Worm (Caenorhabditis elegans) whole organism, early embryonic: ENCODE results near the gene ceh-16.

ENCODE experiments used
- B0310.2 ChIP-seq: sonication (generic microtip); optimal IDR thresholded peaks from 2 replicates; lab custom pipeline; 2016; ENCODE audit warnings: mild to moderate bottlenecking, missing genetic modification characterization, missing compliant biosample characterization
- F13C5.2 ChIP-seq: sonication (generic microtip); optimal IDR thresholded peaks from 2 replicates; lab custom pipeline; 2017; ENCODE audit warnings: mild to moderate bottlenecking, missing genetic modification characterization, inconsistent platforms, missing compliant biosample characterization
- aly-1 ChIP-seq: sonication (generic microtip); optimal IDR thresholded peaks from 2 replicates; lab custom pipeline; 2016; ENCODE audit warnings: missing genetic modification characterization, missing compliant biosample characterization
- ama-1 ChIP-seq: fragments of 150-350 bp; optimal IDR thresholded peaks from 2 replicates; lab custom pipeline; 2014
- ceh-13 ChIP-seq: fragments of 200-800 bp; sonication (Bioruptor generic); optimal IDR thresholded peaks from 2 replicates; lab custom pipeline; 2018; ENCODE audit warnings: mild to moderate bottlenecking, missing genetic modification characterization, missing compliant biosample characterization
- ceh-36 ChIP-seq: sonication (generic microtip); optimal IDR thresholded peaks from 2 replicates; lab custom pipeline; 2016; ENCODE audit warnings: missing genetic modification characterization, inconsistent platforms, missing compliant biosample characterization
- ets-7 ChIP-seq: sonication (generic microtip); optimal IDR thresholded peaks from 2 replicates; lab custom pipeline; 2016; ENCODE audit warnings: missing genotype, missing genetic modification characterization, missing compliant biosample characterization
- flt-1 ChIP-seq: fragments of 200-800 bp; sonication (Bioruptor generic); IDR thresholded peaks from 2 replicates; pipeline ENCODE4 v1.3.6; 2022; ENCODE audit warnings: missing genetic modification characterization, missing compliant biosample characterization
- hmbx-1 ChIP-seq: sonication (generic microtip); optimal IDR thresholded peaks from 2 replicates; lab custom pipeline; 2016; ENCODE audit warnings: mild to moderate bottlenecking, missing genetic modification characterization, missing compliant biosample characterization
- hmg-4 ChIP-seq: fragments of 200-800 bp; sonication (Bioruptor generic); optimal IDR thresholded peaks from 2 replicates; lab custom pipeline; 2018; ENCODE audit warnings: mild to moderate bottlenecking, missing genetic modification characterization, missing compliant biosample characterization
- hnd-1 ChIP-seq: sonication (generic microtip); optimal IDR thresholded peaks from 2 replicates; lab custom pipeline; 2016; ENCODE audit warnings: missing genetic modification characterization, missing compliant biosample characterization
- pes-1 ChIP-seq: fragments of 200-800 bp; sonication (Bioruptor generic); IDR thresholded peaks from 2 replicates; pipeline ENCODE4 v1.3.6; 2022; ENCODE audit warnings: missing genetic modification reagents, missing genetic modification characterization, missing compliant biosample characterization
- scrt-1 ChIP-seq: fragments of 200-800 bp; sonication (Bioruptor generic); IDR thresholded peaks from 2 replicates; pipeline ENCODE4 v1.3.6; 2022; ENCODE audit warnings: missing genetic modification characterization, missing compliant biosample characterization
- sea-1 ChIP-seq: fragments of 200-800 bp; sonication (Bioruptor generic); conservative IDR thresholded peaks from 2 replicates; pipeline ENCODE4 v1.3.6; 2022; ENCODE audit warnings: missing genetic modification characterization, missing compliant biosample characterization
- tbx-11 ChIP-seq: fragments of 200-800 bp; sonication (Bioruptor generic); IDR thresholded peaks from 2 replicates; pipeline ENCODE4 v1.3.6; 2022; ENCODE audit warnings: missing genetic modification characterization, missing compliant biosample characterization
- tbx-37 ChIP-seq: fragments of 200-800 bp; sonication (Bioruptor generic); conservative IDR thresholded peaks from 2 replicates; pipeline ENCODE4 v1.3.6; 2022; ENCODE audit warnings: missing genetic modification reagents, missing genetic modification characterization, missing compliant biosample characterization
- tra-4 ChIP-seq: sonication (generic microtip); optimal IDR thresholded peaks from 2 replicates; lab custom pipeline; 2017; ENCODE audit warnings: missing genetic modification characterization, missing compliant biosample characterization

ceh-16 gene

DNA sequence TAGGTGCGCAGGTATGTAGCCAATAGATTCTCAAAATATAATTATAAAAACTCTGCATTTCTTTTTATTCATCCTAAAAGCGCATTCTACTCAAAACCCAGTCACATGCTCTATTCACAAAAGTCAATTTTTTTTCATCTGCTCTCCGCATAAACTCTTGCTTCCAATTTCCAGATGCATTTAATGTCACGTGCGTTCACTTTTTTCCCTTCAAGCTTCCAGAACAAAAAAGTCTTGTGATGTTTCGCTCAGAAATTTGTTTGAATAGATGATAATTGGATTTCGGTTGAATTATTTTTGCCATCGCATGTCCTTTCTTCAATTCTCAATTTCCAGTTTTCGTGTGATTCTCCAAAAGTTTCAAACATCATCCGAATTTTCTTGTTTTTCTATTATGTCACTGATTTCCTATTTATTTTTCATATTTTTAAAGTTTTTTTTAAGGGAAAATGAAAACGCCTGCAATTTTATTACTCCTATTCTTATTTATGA is 42.4 kb downstream of the ceh-16 start, which contains the start of gene F22B7.1:
Gene F22B7.1 (plus strand): TSS at position 442 of the 492 bp plus-strand sequence.
- TF ChIP-seq ets-7 (tag; lab: Kevin White, UChicago) (no peak), scrt-1 (GFP tag; lab: Robert Waterston, UW) (no peak)

DNA sequence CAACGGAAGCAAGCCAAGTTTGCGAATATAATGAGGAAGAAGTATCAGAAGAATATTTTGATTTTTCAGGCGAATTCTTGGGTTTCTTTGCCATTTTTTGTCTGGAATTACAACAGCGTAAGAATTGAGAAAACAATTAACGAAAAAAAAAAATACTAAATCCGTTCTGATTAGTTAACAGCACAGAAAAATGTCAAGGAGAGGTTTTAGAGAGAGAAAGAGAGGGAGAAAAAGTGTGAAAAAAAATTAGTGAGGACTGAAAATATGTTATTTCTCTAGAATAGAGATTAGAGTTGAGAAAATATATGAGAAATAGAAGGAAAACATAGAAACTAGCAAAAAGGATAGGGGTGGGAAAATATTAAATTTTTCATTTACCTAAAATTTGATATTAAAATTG is 44.8 kb downstream of the ceh-16 start, which contains the start of gene dpy-19:
Gene dpy-19 (minus strand): TSS at position 101 of the 400 bp plus-strand sequence.
- TF ChIP-seq ets-7 (tag; lab: Kevin White, UChicago) (no peak), B0310.2 (tag; lab: Kevin White, UChicago) (no peak), pes-1 (GFP tag; lab: Robert Waterston, UW) (no peak), sea-1 (GFP tag; lab: Robert Waterston, UW) (no peak), hmg-4 (GFP tag; lab: Kevin White, UChicago) (no peak), aly-1 (tag; lab: Kevin White, UChicago) (no peak), ama-1 (lab: Kevin White, UChicago) (no peak), ceh-36 (no peak), F13C5.2 (tag; lab: Kevin White, UChicago) (no peak), tbx-37 (no peak), tra-4 (tag; lab: Kevin White, UChicago) (no peak), tbx-11 (no peak), ceh-13 (GFP tag; lab: Kevin White, UChicago) (no peak), scrt-1 (GFP tag; lab: Robert Waterston, UW) (no peak), flt-1 (GFP tag; lab: Robert Waterston, UW) (no peak), hmbx-1 (tag; lab: Kevin White, UChicago) (no peak), hnd-1 (tag; lab: Kevin White, UChicago) (no peak)

DNA sequence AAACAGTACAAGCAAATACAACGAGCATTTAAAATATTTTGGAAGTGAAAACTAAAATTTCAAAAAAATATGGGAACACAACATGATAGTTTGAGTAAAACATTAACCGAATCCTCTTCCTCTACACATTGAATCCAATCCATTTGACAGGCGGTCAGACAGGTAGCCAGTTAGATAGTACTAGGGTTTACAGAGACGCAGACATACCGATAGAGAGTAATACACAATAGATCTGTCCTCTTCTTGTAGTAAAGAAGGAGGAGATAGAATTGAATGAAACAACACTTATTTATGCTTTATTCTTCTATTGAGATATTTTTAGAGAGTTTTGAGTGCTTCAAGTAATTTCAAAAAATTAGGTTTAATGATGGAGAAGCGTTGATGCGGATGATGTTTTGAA is 46.2 kb downstream of the ceh-16 start:
- no peak for TF ChIP-seq B0310.2 (tag; lab: Kevin White, UChicago)
- no peak for TF ChIP-seq aly-1 (tag; lab: Kevin White, UChicago)
- TF ChIP-seq pes-1 (GFP tag; lab: Robert Waterston, UW) = no peak
- TF ChIP-seq flt-1 (GFP tag; lab: Robert Waterston, UW) = no peak
- no peak for TF ChIP-seq F13C5.2 (tag; lab: Kevin White, UChicago)
- no peak for TF ChIP-seq tbx-11
- TF ChIP-seq sea-1 (GFP tag; lab: Robert Waterston, UW) = no peak
- TF ChIP-seq scrt-1 (GFP tag; lab: Robert Waterston, UW) = no peak
- TF ChIP-seq hmg-4 (GFP tag; lab: Kevin White, UChicago) = no peak
- TF ChIP-seq tra-4 (tag; lab: Kevin White, UChicago) = no peak
- TF ChIP-seq ets-7 (tag; lab: Kevin White, UChicago) = no peak
- no peak for TF ChIP-seq hmbx-1 (tag; lab: Kevin White, UChicago)
- no peak for TF ChIP-seq ceh-36
- no peak for TF ChIP-seq ceh-13 (GFP tag; lab: Kevin White, UChicago)
- TF ChIP-seq hnd-1 (tag; lab: Kevin White, UChicago) = no peak
- no peak for TF ChIP-seq tbx-37
- no peak for TF ChIP-seq ama-1 (lab: Kevin White, UChicago)

- TF ChIP-seq tra-4 (tag; lab: Kevin White, UChicago) = no peak
Observed at ce11 chrIII:8674980-8675485, 52.5 kb downstream of the ceh-16 start, which contains the start of gene pgl-2. pgl-2 (minus strand) TSS chrIII:8675435.
